Worm (Caenorhabditis elegans) whole organism, L1 larva: ENCODE measurements around the gene B0334.5.
A peak's percentile ranks its signal among the peaks of the same experiment; 100 is the strongest.

Source experiments
- C16A3.4 ChIP-seq: fragments of 150-350 bp; optimal IDR thresholded peaks from 2 replicates; lab custom pipeline; 2014; ENCODE audit warnings: missing biosample characterization, missing genetic modification characterization
- C34B4.2 ChIP-seq: sonication (generic microtip); optimal IDR thresholded peaks from 2 replicates; lab custom pipeline; 2017; ENCODE audit warnings: mild to moderate bottlenecking, missing genetic modification characterization, missing compliant biosample characterization
- F16B12.6 ChIP-seq: fragments of 150-350 bp; optimal IDR thresholded peaks from 2 replicates; lab custom pipeline; 2014; ENCODE audit warnings: missing biosample characterization, missing genetic modification characterization
- aha-1 ChIP-seq: fragments of 150-350 bp; optimal IDR thresholded peaks from 2 replicates; lab custom pipeline; 2014; ENCODE audit warnings: missing biosample characterization, missing genetic modification characterization
- aly-2 ChIP-seq: fragments of 150-350 bp; optimal IDR thresholded peaks from 2 replicates; lab custom pipeline; 2014; ENCODE audit warnings: missing biosample characterization, missing genetic modification characterization
- ama-1 ChIP-seq: fragments of 150-350 bp; optimal IDR thresholded peaks from 2 replicates; lab custom pipeline; 2014
- blmp-1 ChIP-seq: fragments of 150-350 bp; optimal IDR thresholded peaks from 2 replicates; lab custom pipeline; 2014; ENCODE audit warnings: missing biosample characterization, missing genetic modification characterization
- ceh-82 ChIP-seq, 3 experiments: fragments of 150-350 bp in 1 of 3; sonication (generic microtip) in 2 of 3; optimal IDR thresholded peaks; 2 replicates each; lab custom pipeline; 2014 to 2017; ENCODE audit warnings: missing biosample characterization in 3 of 3, missing genetic modification characterization in 3 of 3
- dpl-1 ChIP-seq, 3 experiments: fragments of 150-350 bp in 2 of 3; sonication (generic microtip) in 1 of 3; optimal IDR thresholded peaks; 2 replicates each; lab custom pipeline; 2014 to 2017; ENCODE audit warnings: missing biosample characterization in 3 of 3, missing genetic modification characterization in 3 of 3, missing genetic modification reagents in 3 of 3
- efl-1 ChIP-seq, 4 experiments: fragments of 150-350 bp; optimal IDR thresholded peaks in 3 of 4; peaks in 1 of 4; 1 replicate in 1 of 4; 2 replicates in 3 of 4; lab custom pipeline; 2014; ENCODE audit warnings: missing biosample characterization in 2 of 4, missing genetic modification characterization in 2 of 4, missing genetic modification reagents in 2 of 4
- elt-2 ChIP-seq: sonication (generic microtip); optimal IDR thresholded peaks from 2 replicates; lab custom pipeline; 2016; ENCODE audit warnings: missing genetic modification characterization, mild to moderate bottlenecking, inconsistent platforms, missing compliant biosample characterization, missing genetic modification reagents
- elt-3 ChIP-seq, 6 experiments: fragments of 150-350 bp in 1 of 6; sonication (generic microtip); optimal IDR thresholded peaks; 2 replicates each; lab custom pipeline; 2017 to 2018; ENCODE audit warnings: missing biosample characterization in 6 of 6, missing genetic modification characterization in 6 of 6, inconsistent platforms in 1 of 6
- fkh-10 ChIP-seq: sonication (generic microtip); optimal IDR thresholded peaks from 2 replicates; lab custom pipeline; 2017; ENCODE audit warnings: missing biosample characterization, missing genetic modification reagents, missing genetic modification characterization
- fkh-4 ChIP-seq: sonication (generic microtip); optimal IDR thresholded peaks from 2 replicates; lab custom pipeline; 2016; ENCODE audit warnings: missing compliant biosample characterization, missing genetic modification characterization, borderline replicate concordance
- fkh-8 ChIP-seq: sonication (generic microtip); optimal IDR thresholded peaks from 2 replicates; lab custom pipeline; 2016; ENCODE audit warnings: mild to moderate bottlenecking, missing genetic modification characterization, missing compliant biosample characterization
- grh-1 ChIP-seq: fragments of 200-800 bp; sonication (Bioruptor generic); IDR thresholded peaks from 2 replicates; pipeline ENCODE4 v1.3.6; 2022; ENCODE audit warnings: missing genetic modification reagents, missing genetic modification characterization, missing compliant biosample characterization
- hlh-4 ChIP-seq: sonication (generic microtip); optimal IDR thresholded peaks from 2 replicates; lab custom pipeline; 2016; ENCODE audit warnings: mild to moderate bottlenecking, missing genetic modification characterization, missing compliant biosample characterization
- hpl-2 ChIP-seq: fragments of 150-350 bp; optimal IDR thresholded peaks from 2 replicates; lab custom pipeline; 2014; ENCODE audit warnings: missing biosample characterization, missing genetic modification reagents, missing genetic modification characterization
- lin-13 ChIP-seq: fragments of 150-350 bp; optimal IDR thresholded peaks from 2 replicates; lab custom pipeline; 2014; ENCODE audit warnings: missing biosample characterization, missing genetic modification reagents, missing genetic modification characterization
- lin-14 ChIP-seq: fragments of 200-800 bp; sonication (Bioruptor generic); optimal IDR thresholded peaks from 2 replicates; lab custom pipeline; 2018; ENCODE audit warnings: mild to moderate bottlenecking, missing genetic modification characterization, moderate library complexity, missing compliant biosample characterization
- lin-15B ChIP-seq: fragments of 150-350 bp; sonication (generic microtip); optimal IDR thresholded peaks from 3 replicates; lab custom pipeline; 2014; ENCODE audit warnings: missing biosample characterization, missing genetic modification characterization
- lin-35 ChIP-seq, 2 experiments: fragments of 150-350 bp; optimal IDR thresholded peaks; 2 replicates each; lab custom pipeline; 2014; ENCODE audit warnings: missing biosample characterization in 2 of 2, missing genetic modification characterization in 2 of 2, missing genetic modification reagents in 2 of 2
- lsy-2 ChIP-seq, 2 experiments: fragments of 150-350 bp; optimal IDR thresholded peaks; 2 replicates each; lab custom pipeline; 2014; ENCODE audit warnings: missing biosample characterization in 2 of 2, missing genetic modification characterization in 2 of 2
- mab-9 ChIP-seq: fragments of 200-800 bp; sonication (Bioruptor generic); IDR thresholded peaks from 2 replicates; pipeline ENCODE4 v1.3.6; 2022; ENCODE audit warnings: missing genetic modification reagents, missing genetic modification characterization, missing compliant biosample characterization
- mdl-1 ChIP-seq, 2 experiments: fragments of 150-350 bp; optimal IDR thresholded peaks; 2 replicates each; lab custom pipeline; 2014 to 2017; ENCODE audit warnings: missing biosample characterization in 2 of 2, missing genetic modification characterization in 2 of 2, inconsistent platforms in 1 of 2
- mep-1 ChIP-seq: fragments of 150-350 bp; optimal IDR thresholded peaks from 2 replicates; lab custom pipeline; 2014; ENCODE audit warnings: missing biosample characterization, missing genetic modification characterization
- nhr-11 ChIP-seq: fragments of 150-350 bp; optimal IDR thresholded peaks from 2 replicates; lab custom pipeline; 2014; ENCODE audit warnings: missing biosample characterization, missing genetic modification characterization
- nhr-12 ChIP-seq: sonication (generic microtip); optimal IDR thresholded peaks from 2 replicates; lab custom pipeline; 2017; ENCODE audit warnings: missing biosample characterization, missing genetic modification characterization
- nhr-19 ChIP-seq: fragments of 200-800 bp; sonication (Bioruptor generic); conservative IDR thresholded peaks from 2 replicates; pipeline ENCODE4 v1.3.6; 2022; ENCODE audit warnings: missing genetic modification characterization, missing compliant biosample characterization
- nhr-237 ChIP-seq: fragments of 150-350 bp; optimal IDR thresholded peaks from 2 replicates; lab custom pipeline; 2014; ENCODE audit warnings: missing biosample characterization, missing genetic modification characterization
- nhr-47 ChIP-seq: sonication (generic microtip); optimal IDR thresholded peaks from 2 replicates; lab custom pipeline; 2016; ENCODE audit warnings: mild to moderate bottlenecking, missing genetic modification characterization, moderate library complexity, missing compliant biosample characterization
- nhr-71 ChIP-seq: sonication (generic microtip); optimal IDR thresholded peaks from 2 replicates; lab custom pipeline; 2016; ENCODE audit warnings: mild to moderate bottlenecking, missing genetic modification characterization, moderate library complexity, missing compliant biosample characterization
- nhr-76 ChIP-seq: sonication (generic microtip); optimal IDR thresholded peaks from 2 replicates; lab custom pipeline; 2017; ENCODE audit warnings: missing biosample characterization, missing genetic modification characterization
- pqm-1 ChIP-seq: sonication (generic microtip); optimal IDR thresholded peaks from 3 replicates; lab custom pipeline; 2017; ENCODE audit warnings: missing biosample characterization, missing genetic modification characterization
- skn-1 ChIP-seq: fragments of 150-350 bp; optimal IDR thresholded peaks from 2 replicates; lab custom pipeline; 2014; ENCODE audit warnings: missing biosample characterization, missing genetic modification characterization
- snu-23 ChIP-seq: sonication (generic microtip); optimal IDR thresholded peaks from 2 replicates; lab custom pipeline; 2016; ENCODE audit warnings: missing genetic modification characterization, missing compliant biosample characterization
- sox-4 ChIP-seq: sonication (generic microtip); optimal IDR thresholded peaks from 2 replicates; lab custom pipeline; 2016; ENCODE audit warnings: missing genetic modification characterization, missing compliant biosample characterization
- swsn-7 ChIP-seq: sonication (generic microtip); optimal IDR thresholded peaks from 2 replicates; lab custom pipeline; 2016; ENCODE audit warnings: missing genetic modification characterization, missing compliant biosample characterization
- unc-130 ChIP-seq: fragments of 150-350 bp; optimal IDR thresholded peaks from 2 replicates; lab custom pipeline; 2017; ENCODE audit warnings: missing biosample characterization, missing genetic modification characterization, inconsistent platforms
- unc-30 ChIP-seq: sonication (generic microtip); optimal IDR thresholded peaks from 2 replicates; lab custom pipeline; 2017; ENCODE audit warnings: missing biosample characterization, missing genetic modification characterization
- unc-62 ChIP-seq: fragments of 150-350 bp; optimal IDR thresholded peaks from 2 replicates; lab custom pipeline; 2014; ENCODE audit warnings: missing biosample characterization, missing genetic modification reagents, missing genetic modification characterization
- unc-86 ChIP-seq: sonication (generic microtip); optimal IDR thresholded peaks from 2 replicates; lab custom pipeline; 2016; ENCODE audit warnings: missing genetic modification characterization, missing compliant biosample characterization
- unc-98 ChIP-seq: fragments of 200-800 bp; sonication (Bioruptor generic); IDR thresholded peaks from 2 replicates; pipeline ENCODE4 v1.3.6; 2022; ENCODE audit warnings: missing genetic modification characterization, missing compliant biosample characterization
- zag-1 ChIP-seq: fragments of 150-350 bp; optimal IDR thresholded peaks from 2 replicates; lab custom pipeline; 2014; ENCODE audit warnings: missing biosample characterization, missing genetic modification characterization
- zip-4 ChIP-seq: fragments of 200-800 bp; sonication (Bioruptor generic); optimal IDR thresholded peaks from 2 replicates; lab custom pipeline; 2018; ENCODE audit warnings: mild to moderate bottlenecking, missing genetic modification characterization, moderate library complexity, missing compliant biosample characterization
- ztf-11 ChIP-seq, 2 experiments: sonication (generic microtip); optimal IDR thresholded peaks; 2 replicates each; lab custom pipeline; 2016 to 2017; ENCODE audit warnings: missing genetic modification characterization in 2 of 2, missing biosample characterization in 1 of 2, missing compliant biosample characterization in 1 of 2
- ztf-4 ChIP-seq: fragments of 150-350 bp; optimal IDR thresholded peaks from 2 replicates; lab custom pipeline; 2014; ENCODE audit warnings: missing biosample characterization, missing genetic modification characterization

The B0334.5 gene

ce11 chrII:11492843-11493242 is 4.6 kb upstream of the B0334.5 start, which contains the start of gene hacl-1 (continued):
- TF ChIP-seq fkh-8 (tag; lab: Kevin White, UChicago) (peak; percentile 76), nhr-12 (no peak), elt-3 (tag; optimal IDR thresholded peaks at IDR 0.05; lab: Kevin White, UChicago) (peak in 1 of 6 experiments; percentile 21), unc-30 (tag; lab: Kevin White, UChicago) (no peak), ceh-82 (tag; optimal IDR thresholded peaks at IDR 0.05; lab: Kevin White, UChicago) (no peak), unc-62 (no peak), blmp-1 (peak; percentile 44), nhr-47 (tag; lab: Kevin White, UChicago) (peak; percentile 34), C34B4.2 (tag; lab: Kevin White, UChicago) (no peak), ama-1 (lab: Kevin White, UChicago) (no peak), efl-1 (optimal IDR thresholded peaks at IDR 0.05; lab: Kevin White, UChicago) (no peak), efl-1 (GFP tag; optimal IDR thresholded peaks at IDR 0.05 in 1 of 2; lab: Kevin White, UChicago) (peak in 1 of 2 experiments; percentile 91), ztf-4 (tag; lab: Kevin White, UChicago) (no peak), unc-98 (GFP tag; lab: Robert Waterston, UW) (no peak), ztf-11 (tag; optimal IDR thresholded peaks at IDR 0.05; lab: Kevin White, UChicago) (no peak), lin-13 (GFP tag; lab: Kevin White, UChicago) (no peak), sox-4 (no peak), mdl-1 (tag; optimal IDR thresholded peaks at IDR 0.05; lab: Kevin White, UChicago) (no peak), hpl-2 (GFP tag; lab: Kevin White, UChicago) (no peak), lsy-2 (tag; optimal IDR thresholded peaks at IDR 0.05; lab: Kevin White, UChicago) (peak; percentile 29 to 40), fkh-10 (no peak), grh-1 (GFP tag; lab: Robert Waterston, UW) (no peak), dpl-1 (GFP tag; optimal IDR thresholded peaks at IDR 0.05; lab: Kevin White, UChicago) (peak in 1 of 3 experiments; percentile 9), lin-14 (GFP tag; lab: Kevin White, UChicago) (peak; percentile 35)

ce11 chrII:11495307-11495706 is 2.2 kb upstream of the B0334.5 start, which contains the start of the genes ooc-3 and B0334.4:
Gene ooc-3 (minus strand): TSS chrII:11495321.
Gene B0334.4 (plus strand): TSS chrII:11495692.
- TF ChIP-seq ceh-82 (tag; optimal IDR thresholded peaks at IDR 0.05; lab: Kevin White, UChicago) (peak in 2 of 3 experiments; percentile 18 to 48), nhr-12 (no peak), lsy-2 (tag; optimal IDR thresholded peaks at IDR 0.05; lab: Kevin White, UChicago) (peak; percentile 80 to 97), zag-1 (no peak), unc-130 (tag; lab: Kevin White, UChicago) (no peak), C34B4.2 (tag; lab: Kevin White, UChicago) (no peak), snu-23 (peak; percentile 45), nhr-19 (no peak), F16B12.6 (tag; lab: Kevin White, UChicago) (peak; percentile 81), nhr-11 (tag; lab: Kevin White, UChicago) (no peak), unc-98 (GFP tag; lab: Robert Waterston, UW) (no peak), unc-62 (no peak), hlh-4 (tag; lab: Kevin White, UChicago) (no peak), ztf-11 (tag; optimal IDR thresholded peaks at IDR 0.05; lab: Kevin White, UChicago) (no peak), lin-15B (tag; lab: Kevin White, UChicago) (no peak), aha-1 (tag; lab: Kevin White, UChicago) (no peak), nhr-71 (tag; lab: Kevin White, UChicago) (peak; percentile 27), nhr-237 (tag; lab: Kevin White, UChicago) (no peak), fkh-4 (tag; lab: Kevin White, UChicago) (no peak), skn-1 (tag; lab: Kevin White, UChicago) (peak; percentile 47), blmp-1 (peak; percentile 6), aly-2 (peak; percentile 16), dpl-1 (GFP tag; optimal IDR thresholded peaks at IDR 0.05; lab: Kevin White, UChicago) (peak; percentile 14 to 67 (median 34)), C16A3.4 (peak; percentile 16), unc-86 (no peak), swsn-7 (tag; lab: Kevin White, UChicago) (no peak), pqm-1 (tag; lab: Kevin White, UChicago) (no peak), grh-1 (GFP tag; lab: Robert Waterston, UW) (no peak), nhr-47 (tag; lab: Kevin White, UChicago) (peak; percentile 32), nhr-76 (tag; lab: Kevin White, UChicago) (no peak), elt-2 (no peak), efl-1 (optimal IDR thresholded peaks at IDR 0.05; lab: Kevin White, UChicago) (peak; percentile 38 to 58), efl-1 (GFP tag; optimal IDR thresholded peaks at IDR 0.05 in 1 of 2; lab: Kevin White, UChicago) (peak; percentile 56 to 85), mab-9 (GFP tag; lab: Robert Waterston, UW) (no peak), mep-1 (tag; lab: Kevin White, UChicago) (peak; percentile 29), lin-14 (GFP tag; lab: Kevin White, UChicago) (peak; percentile 22), lin-35 (GFP tag; optimal IDR thresholded peaks at IDR 0.05; lab: Kevin White, UChicago) (peak; percentile 44 to 60), zip-4 (peak; percentile 32)
